Worm (Caenorhabditis elegans) whole organism, L1 larva: ENCODE data around the gene K08D12.3.

Experiments
- C04F5.9 ChIP-seq: sonication (generic microtip); optimal IDR thresholded peaks from 2 replicates; lab custom pipeline; 2016; ENCODE audit warnings: missing genetic modification characterization, missing compliant biosample characterization
- F16B12.6 ChIP-seq: fragments of 150-350 bp; optimal IDR thresholded peaks from 2 replicates; lab custom pipeline; 2014; ENCODE audit warnings: missing biosample characterization, missing genetic modification characterization
- aly-2 ChIP-seq: fragments of 150-350 bp; optimal IDR thresholded peaks from 2 replicates; lab custom pipeline; 2014; ENCODE audit warnings: missing biosample characterization, missing genetic modification characterization
- ama-1 ChIP-seq: fragments of 150-350 bp; optimal IDR thresholded peaks from 2 replicates; lab custom pipeline; 2014
- blmp-1 ChIP-seq: fragments of 150-350 bp; optimal IDR thresholded peaks from 2 replicates; lab custom pipeline; 2014; ENCODE audit warnings: missing biosample characterization, missing genetic modification characterization
- ceh-63 ChIP-seq: fragments of 200-800 bp; sonication (Bioruptor generic); optimal IDR thresholded peaks from 2 replicates; lab custom pipeline; 2018; ENCODE audit warnings: mild to moderate bottlenecking, missing genetic modification characterization, missing compliant biosample characterization
- ceh-8 ChIP-seq: fragments of 200-800 bp; sonication (Bioruptor generic); optimal IDR thresholded peaks from 2 replicates; lab custom pipeline; 2018; ENCODE audit warnings: mild to moderate bottlenecking, missing genetic modification characterization, moderate library complexity, missing compliant biosample characterization
- ceh-82 ChIP-seq, 3 experiments: fragments of 150-350 bp in 1 of 3; sonication (generic microtip) in 2 of 3; optimal IDR thresholded peaks; 2 replicates each; lab custom pipeline; 2014 to 2017; ENCODE audit warnings: missing biosample characterization in 3 of 3, missing genetic modification characterization in 3 of 3
- ceh-88 ChIP-seq: fragments of 200-800 bp; sonication (Bioruptor generic); IDR thresholded peaks from 2 replicates; pipeline ENCODE4 v1.3.6; 2022; ENCODE audit warnings: missing genetic modification characterization, missing compliant biosample characterization
- ceh-90 ChIP-seq: sonication (generic microtip); optimal IDR thresholded peaks from 2 replicates; lab custom pipeline; 2016; ENCODE audit warnings: missing genetic modification characterization, missing compliant biosample characterization
- dpl-1 ChIP-seq, 3 experiments: fragments of 150-350 bp in 2 of 3; sonication (generic microtip) in 1 of 3; optimal IDR thresholded peaks; 2 replicates each; lab custom pipeline; 2014 to 2017; ENCODE audit warnings: missing biosample characterization in 3 of 3, missing genetic modification characterization in 3 of 3, missing genetic modification reagents in 3 of 3
- efl-1 ChIP-seq, 4 experiments: fragments of 150-350 bp; optimal IDR thresholded peaks in 3 of 4; peaks in 1 of 4; 1 replicate in 1 of 4; 2 replicates in 3 of 4; lab custom pipeline; 2014; ENCODE audit warnings: missing biosample characterization in 2 of 4, missing genetic modification characterization in 2 of 4, missing genetic modification reagents in 2 of 4
- efl-3 ChIP-seq: fragments of 200-800 bp; sonication (Bioruptor generic); optimal IDR thresholded peaks from 2 replicates; lab custom pipeline; 2018; ENCODE audit warnings: mild to moderate bottlenecking, missing genetic modification characterization, missing compliant biosample characterization
- egl-27 ChIP-seq, 2 experiments: fragments of 150-350 bp in 1 of 2; sonication (generic microtip); optimal IDR thresholded peaks; 3 replicates each; lab custom pipeline; 2017 to 2018; ENCODE audit warnings: missing biosample characterization in 2 of 2, missing genetic modification characterization in 2 of 2, missing genetic modification reagents in 2 of 2
- elt-2 ChIP-seq: sonication (generic microtip); optimal IDR thresholded peaks from 2 replicates; lab custom pipeline; 2016; ENCODE audit warnings: missing genetic modification characterization, mild to moderate bottlenecking, inconsistent platforms, missing compliant biosample characterization, missing genetic modification reagents
- ets-5 ChIP-seq: fragments of 200-800 bp; sonication (Bioruptor generic); IDR thresholded peaks from 2 replicates; pipeline ENCODE4 v1.3.6; 2022; ENCODE audit warnings: missing genetic modification characterization, missing compliant biosample characterization
- fkh-10 ChIP-seq: sonication (generic microtip); optimal IDR thresholded peaks from 2 replicates; lab custom pipeline; 2017; ENCODE audit warnings: missing biosample characterization, missing genetic modification reagents, missing genetic modification characterization
- fkh-8 ChIP-seq: sonication (generic microtip); optimal IDR thresholded peaks from 2 replicates; lab custom pipeline; 2016; ENCODE audit warnings: mild to moderate bottlenecking, missing genetic modification characterization, missing compliant biosample characterization
- hlh-4 ChIP-seq: sonication (generic microtip); optimal IDR thresholded peaks from 2 replicates; lab custom pipeline; 2016; ENCODE audit warnings: mild to moderate bottlenecking, missing genetic modification characterization, missing compliant biosample characterization
- hpl-2 ChIP-seq: fragments of 150-350 bp; optimal IDR thresholded peaks from 2 replicates; lab custom pipeline; 2014; ENCODE audit warnings: missing biosample characterization, missing genetic modification reagents, missing genetic modification characterization
- isw-1 ChIP-seq: fragments of 200-800 bp; sonication (Bioruptor generic); IDR thresholded peaks from 2 replicates; pipeline ENCODE4 v1.3.6; 2022; ENCODE audit warnings: missing genetic modification characterization, missing compliant biosample characterization
- jun-1 ChIP-seq: fragments of 150-350 bp; optimal IDR thresholded peaks from 2 replicates; lab custom pipeline; 2014; ENCODE audit warnings: missing biosample characterization, missing genetic modification reagents, missing genetic modification characterization
- lin-13 ChIP-seq: fragments of 150-350 bp; optimal IDR thresholded peaks from 2 replicates; lab custom pipeline; 2014; ENCODE audit warnings: missing biosample characterization, missing genetic modification reagents, missing genetic modification characterization
- lin-15B ChIP-seq: fragments of 150-350 bp; sonication (generic microtip); optimal IDR thresholded peaks from 3 replicates; lab custom pipeline; 2014; ENCODE audit warnings: missing biosample characterization, missing genetic modification characterization
- lin-35 ChIP-seq, 2 experiments: fragments of 150-350 bp; optimal IDR thresholded peaks; 2 replicates each; lab custom pipeline; 2014; ENCODE audit warnings: missing biosample characterization in 2 of 2, missing genetic modification characterization in 2 of 2, missing genetic modification reagents in 2 of 2
- lin-39 ChIP-seq: fragments of 150-350 bp; optimal IDR thresholded peaks from 2 replicates; lab custom pipeline; 2014; ENCODE audit warnings: missing biosample characterization, missing genetic modification reagents, missing genetic modification characterization
- lsy-2 ChIP-seq, 2 experiments: fragments of 150-350 bp; optimal IDR thresholded peaks; 2 replicates each; lab custom pipeline; 2014; ENCODE audit warnings: missing biosample characterization in 2 of 2, missing genetic modification characterization in 2 of 2
- mef-2 ChIP-seq: fragments of 150-350 bp; optimal IDR thresholded peaks from 2 replicates; lab custom pipeline; 2014; ENCODE audit warnings: missing biosample characterization, missing genetic modification characterization
- nhr-19 ChIP-seq: fragments of 200-800 bp; sonication (Bioruptor generic); conservative IDR thresholded peaks from 2 replicates; pipeline ENCODE4 v1.3.6; 2022; ENCODE audit warnings: missing genetic modification characterization, missing compliant biosample characterization
- nhr-237 ChIP-seq: fragments of 150-350 bp; optimal IDR thresholded peaks from 2 replicates; lab custom pipeline; 2014; ENCODE audit warnings: missing biosample characterization, missing genetic modification characterization
- nhr-28 ChIP-seq: fragments of 150-350 bp; optimal IDR thresholded peaks from 2 replicates; lab custom pipeline; 2014; ENCODE audit warnings: missing biosample characterization, missing genetic modification characterization
- nhr-47 ChIP-seq: sonication (generic microtip); optimal IDR thresholded peaks from 2 replicates; lab custom pipeline; 2016; ENCODE audit warnings: mild to moderate bottlenecking, missing genetic modification characterization, moderate library complexity, missing compliant biosample characterization
- nhr-76 ChIP-seq: sonication (generic microtip); optimal IDR thresholded peaks from 2 replicates; lab custom pipeline; 2017; ENCODE audit warnings: missing biosample characterization, missing genetic modification characterization
- nhr-84 ChIP-seq: sonication (generic microtip); optimal IDR thresholded peaks from 2 replicates; lab custom pipeline; 2017; ENCODE audit warnings: missing biosample characterization, missing genetic modification characterization
- nhr-85 ChIP-seq: sonication (generic microtip); peaks from one replicate; lab custom pipeline; 2016; ENCODE audit warnings: missing genetic modification characterization, inconsistent platforms, missing compliant biosample characterization
- pag-3 ChIP-seq: sonication (generic microtip); optimal IDR thresholded peaks from 2 replicates; lab custom pipeline; 2017; ENCODE audit warnings: missing genetic modification characterization, mild to moderate bottlenecking, missing compliant biosample characterization, antibody characterized with exemption, borderline replicate concordance; ENCODE audit not compliant: insufficient read depth
- pax-3 ChIP-seq: fragments of 200-800 bp; sonication (Bioruptor generic); optimal IDR thresholded peaks from 2 replicates; lab custom pipeline; 2018; ENCODE audit warnings: mild to moderate bottlenecking, missing genetic modification characterization, moderate library complexity, missing compliant biosample characterization
- pqm-1 ChIP-seq: sonication (generic microtip); optimal IDR thresholded peaks from 3 replicates; lab custom pipeline; 2017; ENCODE audit warnings: missing biosample characterization, missing genetic modification characterization
- rnt-1 ChIP-seq: sonication (generic microtip); optimal IDR thresholded peaks from 2 replicates; lab custom pipeline; 2016; ENCODE audit warnings: mild to moderate bottlenecking, missing genetic modification characterization, moderate library complexity, missing compliant biosample characterization
- skn-1 ChIP-seq: fragments of 150-350 bp; optimal IDR thresholded peaks from 2 replicates; lab custom pipeline; 2014; ENCODE audit warnings: missing biosample characterization, missing genetic modification characterization
- snpc-4 ChIP-seq: fragments of 150-350 bp; optimal IDR thresholded peaks from 2 replicates; lab custom pipeline; 2014; ENCODE audit warnings: missing biosample characterization, missing genetic modification characterization
- sox-4 ChIP-seq: sonication (generic microtip); optimal IDR thresholded peaks from 2 replicates; lab custom pipeline; 2016; ENCODE audit warnings: missing genetic modification characterization, missing compliant biosample characterization
- sup-37 ChIP-seq: fragments of 200-800 bp; sonication (Bioruptor generic); optimal IDR thresholded peaks from 2 replicates; lab custom pipeline; 2018; ENCODE audit warnings: mild to moderate bottlenecking, missing genetic modification characterization, missing compliant biosample characterization
- tbx-2 ChIP-seq: sonication (generic microtip); optimal IDR thresholded peaks from 2 replicates; lab custom pipeline; 2016; ENCODE audit warnings: missing genetic modification characterization, missing compliant biosample characterization
- unc-130 ChIP-seq: fragments of 150-350 bp; optimal IDR thresholded peaks from 2 replicates; lab custom pipeline; 2017; ENCODE audit warnings: missing biosample characterization, missing genetic modification characterization, inconsistent platforms
- unc-30 ChIP-seq: sonication (generic microtip); optimal IDR thresholded peaks from 2 replicates; lab custom pipeline; 2017; ENCODE audit warnings: missing biosample characterization, missing genetic modification characterization
- unc-62 ChIP-seq: fragments of 150-350 bp; optimal IDR thresholded peaks from 2 replicates; lab custom pipeline; 2014; ENCODE audit warnings: missing biosample characterization, missing genetic modification reagents, missing genetic modification characterization
- unc-86 ChIP-seq: sonication (generic microtip); optimal IDR thresholded peaks from 2 replicates; lab custom pipeline; 2016; ENCODE audit warnings: missing genetic modification characterization, missing compliant biosample characterization
- unc-98 ChIP-seq: fragments of 200-800 bp; sonication (Bioruptor generic); IDR thresholded peaks from 2 replicates; pipeline ENCODE4 v1.3.6; 2022; ENCODE audit warnings: missing genetic modification characterization, missing compliant biosample characterization
- vab-15 ChIP-seq: sonication (generic microtip); optimal IDR thresholded peaks from 2 replicates; lab custom pipeline; 2017; ENCODE audit warnings: missing genotype, mild to moderate bottlenecking, missing genetic modification characterization, missing compliant biosample characterization
- xbp-1 ChIP-seq: sonication (generic microtip); optimal IDR thresholded peaks from 2 replicates; lab custom pipeline; 2016; ENCODE audit warnings: missing genetic modification characterization, missing compliant biosample characterization
- zag-1 ChIP-seq: fragments of 150-350 bp; optimal IDR thresholded peaks from 2 replicates; lab custom pipeline; 2014; ENCODE audit warnings: missing biosample characterization, missing genetic modification characterization
- ztf-11 ChIP-seq, 2 experiments: sonication (generic microtip); optimal IDR thresholded peaks; 2 replicates each; lab custom pipeline; 2016 to 2017; ENCODE audit warnings: missing genetic modification characterization in 2 of 2, missing biosample characterization in 1 of 2, missing compliant biosample characterization in 1 of 2
- ztf-4 ChIP-seq: fragments of 150-350 bp; optimal IDR thresholded peaks from 2 replicates; lab custom pipeline; 2014; ENCODE audit warnings: missing biosample characterization, missing genetic modification characterization

The K08D12.3 gene

DNA sequence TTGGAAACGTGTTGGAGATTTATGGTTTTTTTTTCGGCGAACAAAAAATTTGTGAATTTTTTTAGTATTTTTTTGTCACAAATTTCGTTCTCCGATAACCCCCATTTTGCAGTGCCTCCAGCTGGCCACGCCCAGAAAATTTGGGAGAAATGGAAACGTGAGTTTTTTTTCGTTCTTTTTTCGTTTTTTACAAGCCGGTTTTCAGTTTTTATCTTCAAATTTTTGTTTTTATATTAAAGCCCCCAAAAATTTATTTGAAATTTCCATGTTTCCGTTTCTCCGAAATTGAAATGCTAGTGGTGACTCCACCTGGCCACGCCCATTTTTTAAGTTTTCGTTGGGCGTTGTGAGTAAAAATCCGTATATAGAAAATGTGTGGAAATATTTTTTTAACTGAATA lies 22.9 kb upstream of the K08D12.3 start:
- no peak for TF ChIP-seq mef-2 (tag; lab: Kevin White, UChicago)
- no peak for TF ChIP-seq unc-30 (tag; lab: Kevin White, UChicago)
- no peak for TF ChIP-seq nhr-237
- peak in 1 of 2 experiments; percentile 56 for TF ChIP-seq ztf-11 (tag; optimal IDR thresholded peaks at IDR 0.05; lab: Kevin White, UChicago)
- no peak for TF ChIP-seq unc-130 (tag; lab: Kevin White, UChicago)
- TF ChIP-seq nhr-28: no peak
- TF ChIP-seq efl-3 (GFP tag; lab: Kevin White, UChicago): no peak
- TF ChIP-seq ama-1: no peak
- TF ChIP-seq sup-37 (GFP tag; lab: Kevin White, UChicago): no peak
- TF ChIP-seq unc-62: no peak
- TF ChIP-seq pag-3 (tag; lab: Kevin White, UChicago): no peak
- no peak for TF ChIP-seq unc-86 (tag; lab: Kevin White, UChicago)
- peak; percentile 51 for TF ChIP-seq tbx-2
- no peak for TF ChIP-seq blmp-1 (tag; lab: Kevin White, UChicago)
- peak; percentile 4 for TF ChIP-seq xbp-1 (tag; lab: Kevin White, UChicago)
- TF ChIP-seq ceh-90 (tag; lab: Kevin White, UChicago): peak; percentile 50
- no peak for TF ChIP-seq ceh-63 (GFP tag; lab: Kevin White, UChicago)
- TF ChIP-seq pax-3 (tag; lab: Kevin White, UChicago): peak; percentile 33
- TF ChIP-seq hlh-4 (tag; lab: Kevin White, UChicago): no peak
- TF ChIP-seq pqm-1 (tag; lab: Kevin White, UChicago): no peak
- TF ChIP-seq rnt-1: no peak
- TF ChIP-seq ceh-88: no peak
- TF ChIP-seq dpl-1 (GFP tag; optimal IDR thresholded peaks at IDR 0.05; lab: Kevin White, UChicago): no peak
- no peak for TF ChIP-seq skn-1 (tag; lab: Kevin White, UChicago)
- no peak for TF ChIP-seq ceh-8
- peak in 1 of 2 experiments; percentile 10 for TF ChIP-seq efl-1 (optimal IDR thresholded peaks at IDR 0.05; lab: Kevin White, UChicago)
- TF ChIP-seq efl-1 (GFP tag; optimal IDR thresholded peaks at IDR 0.05 in 1 of 2; lab: Kevin White, UChicago): no peak
- TF ChIP-seq elt-2 (tag; lab: Kevin White, UChicago): peak; percentile 67
- no peak for TF ChIP-seq nhr-84 (tag; lab: Kevin White, UChicago)
- no peak for TF ChIP-seq ets-5
- TF ChIP-seq lin-15B: no peak
- TF ChIP-seq fkh-10 (GFP tag; lab: Kevin White, UChicago): no peak
- no peak for TF ChIP-seq C04F5.9 (tag; lab: Kevin White, UChicago)
- no peak for TF ChIP-seq lin-39
- no peak for TF ChIP-seq hpl-2 (GFP tag; lab: Kevin White, UChicago)
- no peak for TF ChIP-seq lin-35 (GFP tag; optimal IDR thresholded peaks at IDR 0.05; lab: Kevin White, UChicago)
- peak; percentile 77 for TF ChIP-seq unc-98
- no peak for TF ChIP-seq vab-15 (tag; lab: Kevin White, UChicago)
- TF ChIP-seq ceh-82 (tag; optimal IDR thresholded peaks at IDR 0.05; lab: Kevin White, UChicago): no peak
- TF ChIP-seq egl-27 (tag; optimal IDR thresholded peaks at IDR 0.05; lab: Kevin White, UChicago): no peak
- no peak for TF ChIP-seq fkh-8
- peak; percentile 31 for TF ChIP-seq sox-4
- TF ChIP-seq zag-1: no peak
- no peak for TF ChIP-seq ztf-4 (tag; lab: Kevin White, UChicago)
- TF ChIP-seq nhr-19 (GFP tag; lab: Robert Waterston, UW): no peak
- no peak for TF ChIP-seq lsy-2 (tag; optimal IDR thresholded peaks at IDR 0.05; lab: Kevin White, UChicago)
- no peak for TF ChIP-seq snpc-4 (tag; lab: Kevin White, UChicago)
- no peak for TF ChIP-seq jun-1 (tag; lab: Kevin White, UChicago)
- TF ChIP-seq nhr-76 (tag; lab: Kevin White, UChicago): no peak
- peak; percentile 70 for TF ChIP-seq nhr-85 (tag; lab: Kevin White, UChicago)
- peak; percentile 43 for TF ChIP-seq nhr-47
- no peak for TF ChIP-seq lin-13 (GFP tag; lab: Kevin White, UChicago)
- no peak for TF ChIP-seq aly-2
- TF ChIP-seq isw-1 (GFP tag; lab: Robert Waterston, UW): 0 out of 2 replicates have a peak, but pooled peaks have one; percentile 19
- TF ChIP-seq F16B12.6 (tag; lab: Kevin White, UChicago): no peak
